Worm (Caenorhabditis elegans) whole organism, early embryonic: ENCODE measurements around the gene srab-6.

Experiments used
- B0310.2 ChIP-seq: sonication (generic microtip); optimal IDR thresholded peaks from 2 replicates; lab custom pipeline; 2016; ENCODE audit warnings: mild to moderate bottlenecking, missing genetic modification characterization, missing compliant biosample characterization
- aly-1 ChIP-seq: sonication (generic microtip); optimal IDR thresholded peaks from 2 replicates; lab custom pipeline; 2016; ENCODE audit warnings: missing genetic modification characterization, missing compliant biosample characterization
- ama-1 ChIP-seq: fragments of 150-350 bp; optimal IDR thresholded peaks from 2 replicates; lab custom pipeline; 2014
- flt-1 ChIP-seq: fragments of 200-800 bp; sonication (Bioruptor generic); IDR thresholded peaks from 2 replicates; pipeline ENCODE4 v1.3.6; 2022; ENCODE audit warnings: missing genetic modification characterization, missing compliant biosample characterization
- hmg-4 ChIP-seq: fragments of 200-800 bp; sonication (Bioruptor generic); optimal IDR thresholded peaks from 2 replicates; lab custom pipeline; 2018; ENCODE audit warnings: mild to moderate bottlenecking, missing genetic modification characterization, missing compliant biosample characterization
- hnd-1 ChIP-seq: sonication (generic microtip); optimal IDR thresholded peaks from 2 replicates; lab custom pipeline; 2016; ENCODE audit warnings: missing genetic modification characterization, missing compliant biosample characterization
- tbx-37 ChIP-seq: fragments of 200-800 bp; sonication (Bioruptor generic); conservative IDR thresholded peaks from 2 replicates; pipeline ENCODE4 v1.3.6; 2022; ENCODE audit warnings: missing genetic modification reagents, missing genetic modification characterization, missing compliant biosample characterization

DNA sequence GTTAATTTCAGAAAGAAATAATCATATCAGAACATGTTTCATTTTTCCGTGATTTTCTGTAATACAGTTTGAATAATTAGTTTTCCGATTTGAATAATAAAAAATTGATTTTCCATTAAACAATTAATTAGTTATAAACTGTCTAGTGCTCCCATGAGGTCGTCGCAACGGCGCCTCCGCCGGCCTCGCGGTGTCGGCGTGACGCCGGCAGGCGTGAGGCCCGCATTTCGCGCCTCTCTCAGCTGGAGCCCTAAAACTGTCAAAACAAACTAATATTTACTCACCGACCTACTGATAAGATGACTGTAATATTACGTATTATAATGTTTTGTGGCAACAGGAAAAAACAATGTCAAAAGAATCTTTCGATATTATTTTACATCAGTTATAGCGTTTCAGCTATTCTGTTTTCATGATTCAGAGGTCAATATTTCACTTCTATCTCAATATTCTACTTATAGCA is 18.4 kb downstream of the srab-6 start, which contains the start of gene F02C9.2:
- TF ChIP-seq tbx-37 (no peak), flt-1 (GFP tag; lab: Robert Waterston, UW) (no peak), ama-1 (lab: Kevin White, UChicago) (no peak), hnd-1 (tag; lab: Kevin White, UChicago) (no peak), B0310.2 (tag; lab: Kevin White, UChicago) (no peak), hmg-4 (GFP tag; lab: Kevin White, UChicago) (no peak), aly-1 (tag; lab: Kevin White, UChicago) (no peak)
